Worm (Caenorhabditis elegans) whole organism, L4 larva: ENCODE results near the gene ugt-66.

Experiments used
- D1046.2 ChIP-seq: fragments of 200-800 bp; sonication (Bioruptor generic); IDR thresholded peaks from 2 replicates; pipeline ENCODE4 v1.3.6; 2022; ENCODE audit warnings: missing genetic modification characterization, missing compliant biosample characterization
- F10B5.3 ChIP-seq: sonication (generic microtip); optimal IDR thresholded peaks from 2 replicates; lab custom pipeline; 2016; ENCODE audit warnings: mild to moderate bottlenecking, missing genetic modification characterization, missing compliant biosample characterization
- F26F4.8 ChIP-seq: fragments of 200-800 bp; sonication (Bioruptor generic); conservative IDR thresholded peaks from 2 replicates; pipeline ENCODE4 v1.3.6; 2022; ENCODE audit warnings: missing genetic modification characterization, missing compliant biosample characterization
- F37D6.2 ChIP-seq: sonication (generic microtip); optimal IDR thresholded peaks from 2 replicates; lab custom pipeline; 2016; ENCODE audit warnings: mild to moderate bottlenecking, missing genetic modification characterization, missing compliant biosample characterization
- F44E2.7 ChIP-seq: fragments of 200-800 bp; sonication (Bioruptor generic); IDR thresholded peaks from 2 replicates; pipeline ENCODE4 v2.1.2; 2022; ENCODE audit warnings: missing genetic modification characterization, missing compliant biosample characterization
- Y105C5A.15 ChIP-seq: fragments of 200-800 bp; sonication (Bioruptor generic); IDR thresholded peaks from 2 replicates; pipeline ENCODE4 v1.3.6; 2022; ENCODE audit warnings: missing genetic modification characterization, missing compliant biosample characterization
- Y48G9A.11 ChIP-seq: fragments of 200-800 bp; sonication (Bioruptor generic); IDR thresholded peaks from 2 replicates; pipeline ENCODE4 v1.3.6; 2022; ENCODE audit warnings: missing genetic modification reagents, missing genetic modification characterization, missing compliant biosample characterization
- Y5F2A.4 ChIP-seq: fragments of 200-800 bp; sonication (Bioruptor generic); optimal IDR thresholded peaks from 2 replicates; lab custom pipeline; 2018; ENCODE audit warnings: mild to moderate bottlenecking, missing genetic modification characterization, missing compliant biosample characterization
- Y75B8A.6 ChIP-seq: fragments of 200-800 bp; sonication (Bioruptor generic); IDR thresholded peaks from 2 replicates; pipeline ENCODE4 v1.3.6; 2022; ENCODE audit warnings: missing genetic modification reagents, missing genetic modification characterization, missing compliant biosample characterization
- ZK546.5 ChIP-seq, 2 experiments: sonication (generic microtip); optimal IDR thresholded peaks; 2 replicates each; lab custom pipeline; 2017; ENCODE audit warnings: missing biosample characterization in 2 of 2, missing genetic modification characterization in 2 of 2
- aha-1 ChIP-seq: fragments of 150-350 bp; peaks from one replicate; lab custom pipeline; 2014; ENCODE audit warnings: missing biosample characterization, missing genetic modification characterization
- ama-1 ChIP-seq: fragments of 150-350 bp; optimal IDR thresholded peaks from 2 replicates; lab custom pipeline; 2014; ENCODE audit warnings: inconsistent platforms, mixed read lengths
- ceh-28 ChIP-seq: fragments of 150-350 bp; optimal IDR thresholded peaks from 2 replicates; lab custom pipeline; 2014; ENCODE audit warnings: missing biosample characterization, missing genetic modification reagents, missing genetic modification characterization
- ceh-44 ChIP-seq: fragments of 200-800 bp; sonication (Bioruptor generic); IDR thresholded peaks from 2 replicates; pipeline ENCODE4 v1.3.6; 2022; ENCODE audit warnings: missing genetic modification reagents, missing genetic modification characterization, missing compliant biosample characterization
- ceh-62 ChIP-seq: sonication (generic microtip); optimal IDR thresholded peaks from 2 replicates; lab custom pipeline; 2017; ENCODE audit warnings: missing biosample characterization, missing genetic modification characterization
- cey-2 ChIP-seq: sonication (generic microtip); optimal IDR thresholded peaks from 3 replicates; lab custom pipeline; 2017; ENCODE audit warnings: missing genetic modification characterization, mild to moderate bottlenecking, missing compliant biosample characterization, antibody characterized with exemption, borderline replicate concordance; ENCODE audit not compliant: insufficient read depth
- ctbp-1 ChIP-seq: fragments of 200-800 bp; sonication (Bioruptor generic); IDR thresholded peaks from 2 replicates; pipeline ENCODE4 v1.3.6; 2022; ENCODE audit warnings: missing genetic modification reagents, missing genetic modification characterization, missing compliant biosample characterization
- daf-12 ChIP-seq: fragments of 150-350 bp; optimal IDR thresholded peaks from 2 replicates; lab custom pipeline; 2014; ENCODE audit warnings: missing biosample characterization, missing genetic modification reagents, missing genetic modification characterization
- daf-16 ChIP-seq, 3 experiments: sonication (generic microtip); optimal IDR thresholded peaks; 2 replicates each; lab custom pipeline; 2016 to 2017; ENCODE audit warnings: missing genetic modification characterization in 3 of 3, missing genetic modification reagents in 3 of 3, mild to moderate bottlenecking in 2 of 3, missing compliant biosample characterization in 2 of 3, missing biosample characterization in 1 of 3, moderate library complexity in 1 of 3
- daf-19 ChIP-seq: fragments of 200-800 bp; sonication (Bioruptor generic); conservative IDR thresholded peaks from 2 replicates; pipeline ENCODE4 v1.3.6; 2022; ENCODE audit warnings: missing genetic modification characterization, missing compliant biosample characterization
- dpl-1 ChIP-seq: fragments of 150-350 bp; optimal IDR thresholded peaks from 2 replicates; lab custom pipeline; 2014; ENCODE audit warnings: missing biosample characterization, missing genetic modification reagents, missing genetic modification characterization
- dve-1 ChIP-seq: sonication (generic microtip); optimal IDR thresholded peaks from 2 replicates; lab custom pipeline; 2017; ENCODE audit warnings: antibody characterized with exemption, mild to moderate bottlenecking, missing genetic modification characterization, missing compliant biosample characterization; ENCODE audit not compliant: insufficient read depth
- egl-27 ChIP-seq: sonication (generic microtip); optimal IDR thresholded peaks from 3 replicates; lab custom pipeline; 2017; ENCODE audit warnings: missing biosample characterization, missing genetic modification reagents, missing genetic modification characterization
- gei-8 ChIP-seq: fragments of 200-800 bp; sonication (Bioruptor generic); optimal IDR thresholded peaks from 2 replicates; lab custom pipeline; 2018; ENCODE audit warnings: mild to moderate bottlenecking, missing genetic modification characterization, missing compliant biosample characterization
- hlh-11 ChIP-seq: fragments of 200-800 bp; sonication (Bioruptor generic); optimal IDR thresholded peaks from 2 replicates; lab custom pipeline; 2018; ENCODE audit warnings: mild to moderate bottlenecking, missing genetic modification characterization, missing compliant biosample characterization
- lin-13 ChIP-seq: fragments of 150-350 bp; optimal IDR thresholded peaks from 2 replicates; lab custom pipeline; 2014; ENCODE audit warnings: missing biosample characterization, missing genetic modification reagents, missing genetic modification characterization
- lin-15B ChIP-seq: fragments of 150-350 bp; sonication (generic microtip); optimal IDR thresholded peaks from 3 replicates; lab custom pipeline; 2014; ENCODE audit warnings: missing biosample characterization, missing genetic modification characterization
- madf-5 ChIP-seq, 2 experiments: fragments of 200-800 bp; sonication (Bioruptor generic); IDR thresholded peaks; 2 replicates each; pipeline ENCODE4 v1.3.6; 2022; ENCODE audit warnings: missing compliant biosample characterization in 2 of 2, missing genetic modification characterization in 2 of 2
- madf-9 ChIP-seq: fragments of 200-800 bp; sonication (Bioruptor generic); conservative IDR thresholded peaks from 2 replicates; pipeline ENCODE4 v1.3.6; 2022; ENCODE audit warnings: missing genetic modification reagents, missing genetic modification characterization, missing compliant biosample characterization
- mdl-1 ChIP-seq, 2 experiments: fragments of 150-350 bp in 1 of 2; sonication (generic microtip) in 1 of 2; optimal IDR thresholded peaks; 2 replicates each; lab custom pipeline; 2014 to 2017; ENCODE audit warnings: missing biosample characterization in 2 of 2, missing genetic modification characterization in 2 of 2
- mep-1 ChIP-seq: fragments of 150-350 bp; sonication (generic microtip); optimal IDR thresholded peaks from 3 replicates; lab custom pipeline; 2014; ENCODE audit warnings: missing biosample characterization, missing genetic modification characterization
- mxl-2 ChIP-seq: fragments of 200-800 bp; sonication (Bioruptor generic); conservative IDR thresholded peaks from 2 replicates; pipeline ENCODE4 v1.3.6; 2022; ENCODE audit warnings: missing genetic modification reagents, missing genetic modification characterization, missing compliant biosample characterization
- mxl-3 ChIP-seq: fragments of 200-800 bp; sonication (Bioruptor generic); optimal IDR thresholded peaks from 2 replicates; lab custom pipeline; 2018; ENCODE audit warnings: mild to moderate bottlenecking, missing genetic modification characterization, missing compliant biosample characterization
- nhr-10 ChIP-seq: fragments of 150-350 bp; optimal IDR thresholded peaks from 2 replicates; lab custom pipeline; 2014; ENCODE audit warnings: missing biosample characterization, missing genetic modification characterization
- nhr-102 ChIP-seq: sonication (generic microtip); optimal IDR thresholded peaks from 2 replicates; lab custom pipeline; 2016; ENCODE audit warnings: mild to moderate bottlenecking, missing genetic modification characterization, moderate library complexity, missing compliant biosample characterization
- nhr-25 ChIP-seq: sonication (generic microtip); optimal IDR thresholded peaks from 2 replicates; lab custom pipeline; 2017; ENCODE audit warnings: missing genetic modification characterization, mild to moderate bottlenecking, missing compliant biosample characterization, antibody characterized with exemption, moderate library complexity, borderline replicate concordance; ENCODE audit not compliant: insufficient read depth
- nhr-28 ChIP-seq: fragments of 150-350 bp; optimal IDR thresholded peaks from 2 replicates; lab custom pipeline; 2014; ENCODE audit warnings: missing biosample characterization, missing genetic modification characterization
- nhr-6 ChIP-seq: fragments of 150-350 bp; optimal IDR thresholded peaks from 2 replicates; lab custom pipeline; 2014; ENCODE audit warnings: missing biosample characterization, missing genetic modification characterization
- nhr-76 ChIP-seq: fragments of 150-350 bp; optimal IDR thresholded peaks from 2 replicates; lab custom pipeline; 2014; ENCODE audit warnings: missing biosample characterization, missing genetic modification characterization
- nhr-77 ChIP-seq: fragments of 150-350 bp; optimal IDR thresholded peaks from 2 replicates; lab custom pipeline; 2014; ENCODE audit warnings: missing biosample characterization, missing genetic modification characterization
- pqm-1 ChIP-seq: sonication (generic microtip); optimal IDR thresholded peaks from 2 replicates; lab custom pipeline; 2017; ENCODE audit warnings: missing biosample characterization, missing genetic modification characterization
- sdz-12 ChIP-seq: fragments of 200-800 bp; sonication (Bioruptor generic); optimal IDR thresholded peaks from 2 replicates; lab custom pipeline; 2018; ENCODE audit warnings: mild to moderate bottlenecking, missing genetic modification characterization, missing compliant biosample characterization
- set-16 ChIP-seq: fragments of 200-800 bp; sonication (Bioruptor generic); IDR thresholded peaks from 2 replicates; pipeline ENCODE4 v1.3.6; 2022; ENCODE audit warnings: missing genetic modification reagents, missing genetic modification characterization, missing compliant biosample characterization
- snpc-1.2 ChIP-seq: fragments of 200-800 bp; sonication (Bioruptor generic); IDR thresholded peaks from 2 replicates; pipeline ENCODE4 v1.3.6; 2022; ENCODE audit warnings: missing genetic modification reagents, missing genetic modification characterization, missing compliant biosample characterization
- snpc-4 ChIP-seq: fragments of 150-350 bp; optimal IDR thresholded peaks from 2 replicates; lab custom pipeline; 2014; ENCODE audit warnings: missing biosample characterization, missing genetic modification characterization
- spr-3 ChIP-seq: fragments of 200-800 bp; sonication (Bioruptor generic); optimal IDR thresholded peaks from 2 replicates; lab custom pipeline; 2018; ENCODE audit warnings: mild to moderate bottlenecking, missing genetic modification characterization, missing compliant biosample characterization
- tag-97 ChIP-seq: fragments of 200-800 bp; sonication (Bioruptor generic); IDR thresholded peaks from 2 replicates; pipeline ENCODE4 v1.3.6; 2022; ENCODE audit warnings: missing genetic modification characterization, missing compliant biosample characterization
- vab-7 ChIP-seq: fragments of 200-800 bp; sonication (Bioruptor generic); IDR thresholded peaks from 2 replicates; pipeline ENCODE4 v1.3.6; 2022; ENCODE audit warnings: missing genetic modification reagents, missing genetic modification characterization, missing compliant biosample characterization
- zip-11 ChIP-seq: fragments of 200-800 bp; sonication (Bioruptor generic); IDR thresholded peaks from 2 replicates; pipeline ENCODE4 v1.3.6; 2022; ENCODE audit warnings: missing genetic modification characterization, missing compliant biosample characterization

The ugt-66 gene

DNA sequence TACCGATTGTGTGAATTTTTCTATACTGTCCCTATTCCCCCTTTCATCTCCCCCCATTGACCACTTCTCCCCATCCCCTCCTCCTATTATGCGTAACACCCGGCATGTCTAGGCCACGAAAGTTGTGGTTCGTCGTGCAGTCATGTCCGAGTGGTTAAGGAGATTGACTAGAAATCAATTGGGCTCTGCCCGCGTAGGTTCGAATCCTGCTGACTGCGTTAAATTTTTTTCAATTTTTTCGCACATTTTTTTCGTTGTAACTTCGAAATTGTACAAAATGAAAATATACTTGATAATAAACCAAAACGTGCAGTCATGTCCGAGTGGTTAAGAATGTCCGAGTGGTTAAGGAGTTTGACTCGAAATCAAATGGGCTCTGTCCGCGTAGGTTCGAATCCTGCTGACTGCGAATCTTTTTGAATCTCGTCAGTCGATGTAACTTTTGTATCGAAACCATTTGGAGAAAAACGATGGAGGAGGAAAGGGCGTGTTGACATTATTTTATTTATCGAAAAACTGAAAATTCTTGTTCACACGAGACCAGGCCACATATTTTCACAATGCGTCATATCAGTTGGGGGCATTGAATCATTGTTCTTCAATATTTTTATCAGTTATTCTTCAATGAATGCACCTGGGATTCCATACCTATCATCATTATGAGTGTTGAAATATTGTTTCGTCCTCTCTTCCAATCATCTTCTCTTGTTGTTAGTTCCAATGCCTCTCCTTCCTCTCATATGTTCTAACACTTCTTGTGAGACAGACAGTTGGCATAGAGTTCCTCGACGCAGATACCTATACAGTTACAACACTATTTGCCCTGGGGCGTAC, 35.5 kb downstream of the ugt-66 start, which contains the start of gene nfm-1 (continued):
- TF ChIP-seq dve-1: peak; percentile 74
- no peak for TF ChIP-seq ama-1 (lab: Kevin White, UChicago)
- TF ChIP-seq ceh-28 (tag; lab: Kevin White, UChicago): no peak
- TF ChIP-seq ctbp-1: peak; percentile 82
- peak; percentile 63 for TF ChIP-seq mep-1 (tag; lab: Kevin White, UChicago)
- TF ChIP-seq nhr-10 (tag; lab: Kevin White, UChicago): peak; percentile 16
- TF ChIP-seq daf-12 (tag; lab: Kevin White, UChicago): no peak
- TF ChIP-seq set-16 (GFP tag; lab: Robert Waterston, UW): no peak
- peak; percentile 88 for TF ChIP-seq daf-19
- no peak for TF ChIP-seq tag-97 (GFP tag; lab: Robert Waterston, UW)
- 0 out of 2 replicates have a peak, but pooled peaks have one; percentile 41 for TF ChIP-seq F44E2.7 (GFP tag; lab: Robert Waterston, UW)
- peak; percentile 5 to 63 for TF ChIP-seq daf-16 (GFP tag; optimal IDR thresholded peaks at IDR 0.05; lab: Kevin White, UChicago)
- TF ChIP-seq daf-16 (tag; optimal IDR thresholded peaks at IDR 0.05; lab: Kevin White, UChicago): peak; percentile 90
- peak; percentile 61 for TF ChIP-seq nhr-102
- TF ChIP-seq F10B5.3: no peak
- no peak for TF ChIP-seq cey-2
- TF ChIP-seq dpl-1 (GFP tag; lab: Kevin White, UChicago): peak; percentile 33
- TF ChIP-seq Y105C5A.15 (GFP tag; lab: Robert Waterston, UW): peak; percentile 70; the same call in 1 of the 2 replicates
- peak; percentile 65 for TF ChIP-seq sdz-12 (GFP tag; lab: Kevin White, UChicago)
- peak; percentile 32 for TF ChIP-seq Y5F2A.4 (GFP tag; lab: Kevin White, UChicago)
- TF ChIP-seq spr-3 (GFP tag; lab: Kevin White, UChicago): peak; percentile 69
- no peak for TF ChIP-seq snpc-4
- TF ChIP-seq Y75B8A.6 (GFP tag; lab: Robert Waterston, UW): no peak
- peak; percentile 70; the same call in 1 of the 2 replicates for TF ChIP-seq zip-11
- TF ChIP-seq aha-1 (tag; lab: Kevin White, UChicago): peak; percentile 59
- peak; percentile 88 for TF ChIP-seq Y48G9A.11 (GFP tag; lab: Robert Waterston, UW)
- TF ChIP-seq nhr-28 (tag; lab: Kevin White, UChicago): peak; percentile 83
- TF ChIP-seq F26F4.8 (GFP tag; lab: Robert Waterston, UW): peak; percentile 88
- no peak for TF ChIP-seq egl-27 (tag; lab: Kevin White, UChicago)
- TF ChIP-seq nhr-25 (tag; lab: Kevin White, UChicago): peak; percentile 30
- TF ChIP-seq nhr-76: no peak
- TF ChIP-seq ceh-44 (GFP tag; lab: Robert Waterston, UW): peak; percentile 80; the same call in 1 of the 2 replicates
- peak; percentile 75 for TF ChIP-seq nhr-77 (tag; lab: Kevin White, UChicago)
- no peak for TF ChIP-seq ceh-62 (tag; lab: Kevin White, UChicago)
- no peak for TF ChIP-seq ZK546.5 (tag; optimal IDR thresholded peaks at IDR 0.05; lab: Kevin White, UChicago)
- TF ChIP-seq lin-15B (tag; lab: Kevin White, UChicago): no peak
- TF ChIP-seq vab-7: peak; percentile 77
- peak; percentile 27 for TF ChIP-seq nhr-6 (tag; lab: Kevin White, UChicago)
- TF ChIP-seq lin-13 (GFP tag; lab: Kevin White, UChicago): peak; percentile 54
- peak; percentile 71 for TF ChIP-seq madf-9 (GFP tag; lab: Robert Waterston, UW)
- peak; percentile 85; the same call in 1 of the 2 replicates for TF ChIP-seq D1046.2 (GFP tag; lab: Robert Waterston, UW)
- TF ChIP-seq F37D6.2 (tag; lab: Kevin White, UChicago): no peak
- TF ChIP-seq pqm-1 (tag; lab: Kevin White, UChicago): peak; percentile 85
- TF ChIP-seq mxl-2 (GFP tag; lab: Robert Waterston, UW): no peak; the same call in 1 of the 2 replicates
- peak; percentile 79 for TF ChIP-seq snpc-1.2 (GFP tag; lab: Robert Waterston, UW)
- peak; percentile 2 to 77; a peak in 1 of 4 replicates for TF ChIP-seq madf-5 (GFP tag; IDR thresholded peaks at IDR 0.05; lab: Robert Waterston, UW)
- TF ChIP-seq hlh-11 (tag; lab: Kevin White, UChicago): peak; percentile 79
- peak in 1 of 2 experiments; percentile 44 for TF ChIP-seq mdl-1 (tag; optimal IDR thresholded peaks at IDR 0.05; lab: Kevin White, UChicago)
- peak; percentile 65 for TF ChIP-seq gei-8 (GFP tag; lab: Kevin White, UChicago)
- TF ChIP-seq mxl-3 (GFP tag; lab: Kevin White, UChicago): peak; percentile 19
